Worm (Caenorhabditis elegans) whole organism, L2 larva: ENCODE measurements around the gene W02H3.1.

Experiments
- C34F6.9 ChIP-seq: fragments of 150-350 bp; optimal IDR thresholded peaks from 2 replicates; lab custom pipeline; 2014; ENCODE audit warnings: missing biosample characterization, missing genetic modification characterization
- F13H6.1 ChIP-seq: sonication (generic microtip); optimal IDR thresholded peaks from 2 replicates; lab custom pipeline; 2016; ENCODE audit warnings: missing genetic modification characterization, missing compliant biosample characterization
- R02D3.7 ChIP-seq: fragments of 150-350 bp; optimal IDR thresholded peaks from 2 replicates; lab custom pipeline; 2014; ENCODE audit warnings: missing biosample characterization, missing genetic modification characterization
- Y55F3AM.14 ChIP-seq: fragments of 200-800 bp; sonication (Bioruptor generic); optimal IDR thresholded peaks from 2 replicates; lab custom pipeline; 2018; ENCODE audit warnings: mild to moderate bottlenecking, missing genetic modification characterization, missing compliant biosample characterization
- ZK546.5 ChIP-seq: sonication (generic microtip); optimal IDR thresholded peaks from 2 replicates; lab custom pipeline; 2017; ENCODE audit warnings: missing biosample characterization, missing genetic modification characterization
- alr-1 ChIP-seq: fragments of 150-350 bp; optimal IDR thresholded peaks from 2 replicates; lab custom pipeline; 2014; ENCODE audit warnings: missing biosample characterization, missing genetic modification characterization
- blmp-1 ChIP-seq: sonication (generic microtip); optimal IDR thresholded peaks from 2 replicates; lab custom pipeline; 2017; ENCODE audit warnings: missing genetic modification characterization, mild to moderate bottlenecking, missing compliant biosample characterization, antibody characterized with exemption, moderate library complexity; ENCODE audit not compliant: insufficient read depth
- ceh-16 ChIP-seq: fragments of 150-350 bp; optimal IDR thresholded peaks from 2 replicates; lab custom pipeline; 2014; ENCODE audit warnings: missing biosample characterization, missing genetic modification characterization
- ceh-82 ChIP-seq: fragments of 150-350 bp; optimal IDR thresholded peaks from 2 replicates; lab custom pipeline; 2014; ENCODE audit warnings: missing biosample characterization, missing genetic modification characterization
- crh-2 ChIP-seq: sonication (generic microtip); optimal IDR thresholded peaks from 2 replicates; lab custom pipeline; 2017; ENCODE audit warnings: missing biosample characterization, missing genetic modification characterization
- dmd-4 ChIP-seq: sonication (generic microtip); optimal IDR thresholded peaks from 2 replicates; lab custom pipeline; 2017; ENCODE audit warnings: missing biosample characterization, missing genetic modification characterization
- egl-27 ChIP-seq: sonication (generic microtip); optimal IDR thresholded peaks from 3 replicates; lab custom pipeline; 2017; ENCODE audit warnings: missing biosample characterization, missing genetic modification reagents, missing genetic modification characterization
- elt-1 ChIP-seq: fragments of 150-350 bp; optimal IDR thresholded peaks from 2 replicates; lab custom pipeline; 2014; ENCODE audit warnings: missing biosample characterization, missing genetic modification characterization
- fos-1 ChIP-seq: fragments of 150-350 bp; optimal IDR thresholded peaks from 2 replicates; lab custom pipeline; 2014; ENCODE audit warnings: missing biosample characterization, missing genetic modification characterization
- lsy-2 ChIP-seq, 2 experiments: fragments of 150-350 bp in 1 of 2; sonication (generic microtip) in 1 of 2; optimal IDR thresholded peaks; 2 replicates each; lab custom pipeline; 2014 to 2017; ENCODE audit warnings: missing biosample characterization in 2 of 2, missing genetic modification characterization in 2 of 2
- mbf-1 ChIP-seq: sonication (generic microtip); optimal IDR thresholded peaks from 2 replicates; lab custom pipeline; 2017; ENCODE audit warnings: missing biosample characterization, missing genetic modification characterization
- nhr-10 ChIP-seq: sonication (generic microtip); optimal IDR thresholded peaks from 2 replicates; lab custom pipeline; 2017; ENCODE audit warnings: missing biosample characterization, missing genetic modification characterization
- nhr-11 ChIP-seq: fragments of 150-350 bp; optimal IDR thresholded peaks from 2 replicates; lab custom pipeline; 2014; ENCODE audit warnings: missing biosample characterization, missing genetic modification characterization
- nhr-129 ChIP-seq: fragments of 150-350 bp; optimal IDR thresholded peaks from 2 replicates; lab custom pipeline; 2014; ENCODE audit warnings: missing biosample characterization, missing genetic modification characterization
- nhr-21 ChIP-seq: fragments of 150-350 bp; optimal IDR thresholded peaks from 2 replicates; lab custom pipeline; 2014; ENCODE audit warnings: missing biosample characterization, missing genetic modification characterization
- nhr-23 ChIP-seq: fragments of 150-350 bp; optimal IDR thresholded peaks from 2 replicates; lab custom pipeline; 2014; ENCODE audit warnings: missing biosample characterization, missing genetic modification reagents, missing genetic modification characterization
- nhr-25 ChIP-seq: fragments of 150-350 bp; sonication (generic microtip); optimal IDR thresholded peaks from 3 replicates; lab custom pipeline; 2014; ENCODE audit warnings: missing biosample characterization, missing genetic modification characterization
- nhr-77 ChIP-seq: fragments of 150-350 bp; optimal IDR thresholded peaks from 2 replicates; lab custom pipeline; 2014; ENCODE audit warnings: missing biosample characterization, missing genetic modification characterization
- sem-4 ChIP-seq: fragments of 150-350 bp; optimal IDR thresholded peaks from 2 replicates; lab custom pipeline; 2014; ENCODE audit warnings: missing biosample characterization, missing genetic modification reagents, missing genetic modification characterization
- skn-1 ChIP-seq: sonication (generic microtip); optimal IDR thresholded peaks from 2 replicates; lab custom pipeline; 2017; ENCODE audit warnings: missing biosample characterization, missing genetic modification characterization
- sma-3 ChIP-seq: sonication (generic microtip); optimal IDR thresholded peaks from 2 replicates; lab custom pipeline; 2016; ENCODE audit warnings: missing genetic modification reagents, missing genetic modification characterization, missing compliant biosample characterization
- sma-9 ChIP-seq, 2 experiments: fragments of 150-350 bp in 1 of 2; sonication (generic microtip) in 1 of 2; optimal IDR thresholded peaks; 2 replicates each; lab custom pipeline; 2014 to 2016; ENCODE audit warnings: missing genetic modification characterization in 2 of 2, mild to moderate bottlenecking in 1 of 2, missing biosample characterization in 1 of 2, missing compliant biosample characterization in 1 of 2, missing genetic modification reagents in 1 of 2, moderate library complexity in 1 of 2
- unc-39 ChIP-seq: fragments of 150-350 bp; optimal IDR thresholded peaks from 2 replicates; lab custom pipeline; 2014; ENCODE audit warnings: missing biosample characterization, missing genetic modification characterization
- unc-62 ChIP-seq: fragments of 150-350 bp; optimal IDR thresholded peaks from 2 replicates; lab custom pipeline; 2014; ENCODE audit warnings: missing biosample characterization, missing genetic modification reagents, missing genetic modification characterization
- zag-1 ChIP-seq: fragments of 150-350 bp; optimal IDR thresholded peaks from 2 replicates; lab custom pipeline; 2014; ENCODE audit warnings: missing biosample characterization, missing genetic modification characterization
- ztf-1 ChIP-seq: fragments of 200-800 bp; sonication (Bioruptor generic); conservative IDR thresholded peaks from 2 replicates; pipeline ENCODE4 v1.3.6; 2022; ENCODE audit warnings: missing genetic modification characterization, missing compliant biosample characterization
- ztf-11 ChIP-seq: sonication (generic microtip); optimal IDR thresholded peaks from 2 replicates; lab custom pipeline; 2017; ENCODE audit warnings: missing biosample characterization, missing genetic modification characterization

W02H3.1 gene

DNA sequence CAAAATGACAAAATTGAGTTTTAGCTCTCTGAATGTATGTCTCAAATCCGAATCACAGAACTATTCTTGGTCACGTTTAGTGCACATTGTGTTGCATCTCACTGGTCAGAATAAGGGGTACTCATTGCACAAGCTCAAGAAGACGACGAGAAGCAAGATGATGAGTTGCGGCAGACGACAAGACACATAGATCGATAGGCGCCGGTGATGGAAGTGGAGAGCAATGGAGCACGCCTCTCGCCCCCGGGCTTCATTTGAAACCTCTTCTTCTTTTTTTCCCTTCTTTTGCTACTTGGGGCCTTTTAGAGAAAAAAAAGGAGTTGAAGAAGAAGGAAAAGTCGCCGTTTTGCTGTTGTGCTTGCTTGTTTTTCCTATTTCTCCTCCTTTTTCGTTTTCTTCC is 36.9 kb downstream of the W02H3.1 start, which contains the start of gene apt-9 (continued):
- TF ChIP-seq R02D3.7 (tag; lab: Kevin White, UChicago) (no peak), unc-62 (GFP tag; lab: Kevin White, UChicago) (no peak), nhr-129 (tag; lab: Kevin White, UChicago) (peak; percentile 54), elt-1 (tag; lab: Kevin White, UChicago) (no peak), dmd-4 (tag; lab: Kevin White, UChicago) (no peak), alr-1 (tag; lab: Kevin White, UChicago) (no peak), mbf-1 (tag; lab: Kevin White, UChicago) (no peak), fos-1 (tag; lab: Kevin White, UChicago) (no peak), sem-4 (tag; lab: Kevin White, UChicago) (no peak), skn-1 (tag; lab: Kevin White, UChicago) (no peak)

DNA sequence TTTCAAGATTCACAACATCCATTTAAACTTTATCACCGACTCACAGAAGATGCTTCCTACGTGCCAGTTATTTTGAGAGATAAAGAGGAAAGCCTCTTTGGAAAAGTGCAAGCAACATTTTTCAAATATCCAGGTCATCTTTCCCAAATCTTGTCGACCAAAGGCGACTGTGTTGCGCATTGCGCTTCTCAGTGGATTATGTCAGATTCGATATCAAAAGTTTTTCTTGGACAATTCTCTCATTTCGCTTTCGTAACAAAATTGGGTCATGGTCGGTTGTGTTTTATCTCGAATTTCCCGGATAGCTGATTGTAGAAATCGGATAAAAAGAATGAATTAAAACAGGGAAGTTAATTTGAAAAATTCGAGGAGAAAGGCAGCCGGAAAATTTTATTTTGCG is 38.0 kb downstream of the W02H3.1 start:
- TF ChIP-seq R02D3.7 (tag; lab: Kevin White, UChicago) (no peak), C34F6.9 (no peak), ztf-11 (tag; lab: Kevin White, UChicago) (no peak), ceh-82 (tag; lab: Kevin White, UChicago) (no peak), egl-27 (peak; percentile 25), unc-62 (GFP tag; lab: Kevin White, UChicago) (no peak), alr-1 (tag; lab: Kevin White, UChicago) (no peak), nhr-11 (tag; lab: Kevin White, UChicago) (no peak), zag-1 (tag; lab: Kevin White, UChicago) (no peak), unc-39 (tag; lab: Kevin White, UChicago) (no peak), ztf-1 (GFP tag; lab: Robert Waterston, UW) (no peak), dmd-4 (tag; lab: Kevin White, UChicago) (no peak), nhr-10 (no peak), fos-1 (tag; lab: Kevin White, UChicago) (peak; percentile 6)
- TF ChIP-seq, all 48 proteins: peak for 2

DNA sequence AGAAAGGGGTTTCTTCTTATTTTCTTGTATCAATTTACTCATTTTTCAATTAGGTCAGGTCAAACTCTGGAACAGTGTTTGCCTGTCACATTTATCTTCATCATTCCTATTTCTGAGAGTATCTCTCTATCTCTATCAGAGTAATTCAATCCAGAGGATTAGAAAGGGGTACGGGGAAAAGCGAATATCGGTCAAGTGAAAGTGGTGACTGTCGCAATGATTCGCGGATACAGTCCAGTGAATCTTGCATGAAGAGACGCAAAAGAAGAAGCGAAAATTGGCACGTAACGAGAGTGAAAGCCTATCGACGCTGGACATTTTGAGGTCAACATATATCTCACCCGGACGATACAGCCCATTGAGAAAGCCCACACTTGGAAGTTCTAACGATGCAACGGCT is 40.5 kb downstream of the W02H3.1 start, which contains the start of gene lpr-4:
lpr-4 (plus strand) TSS at position 328 of the 400 bp plus-strand sequence.
- TF ChIP-seq sma-9 (GFP tag; optimal IDR thresholded peaks at IDR 0.05; lab: Kevin White, UChicago): peak; percentile 23
- no peak for TF ChIP-seq sma-9 (tag; optimal IDR thresholded peaks at IDR 0.05; lab: Kevin White, UChicago)
- TF ChIP-seq blmp-1 (tag; lab: Kevin White, UChicago): peak; percentile 94
- TF ChIP-seq ceh-82 (tag; lab: Kevin White, UChicago): no peak
- no peak for TF ChIP-seq alr-1 (tag; lab: Kevin White, UChicago)
- peak; percentile 56 for TF ChIP-seq fos-1 (tag; lab: Kevin White, UChicago)
- peak in 1 of 2 experiments; percentile 20 for TF ChIP-seq lsy-2 (tag; optimal IDR thresholded peaks at IDR 0.05; lab: Kevin White, UChicago)
- TF ChIP-seq nhr-25 (tag; lab: Kevin White, UChicago): peak; percentile 16
- peak; percentile 47 for TF ChIP-seq egl-27
- TF ChIP-seq sem-4 (tag; lab: Kevin White, UChicago): peak; percentile 13
- peak; percentile 76 for TF ChIP-seq nhr-21 (tag; lab: Kevin White, UChicago)
- TF ChIP-seq, all 48 proteins: peak for 8

DNA sequence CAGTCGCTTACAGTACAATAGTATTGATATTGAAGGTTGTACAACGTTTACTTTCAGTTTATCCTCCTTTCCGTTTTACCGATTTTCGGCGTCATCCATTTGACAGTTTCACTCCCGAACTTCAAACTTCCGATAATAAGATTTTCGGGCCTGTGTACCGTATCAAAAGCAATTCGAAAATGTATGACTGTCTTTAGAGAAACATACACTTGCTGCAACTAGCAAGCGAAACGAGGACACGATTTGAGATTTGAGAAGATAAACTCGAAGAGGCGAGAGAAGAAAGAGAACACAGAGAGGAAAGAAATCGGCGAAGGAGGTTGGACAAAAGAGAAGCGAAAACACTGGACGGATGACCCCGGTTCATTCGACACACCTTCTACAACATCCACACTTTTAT is 43.4 kb downstream of the W02H3.1 start, which contains the start of gene lpr-5:
lpr-5 (plus strand) TSS at position 220 of the 400 bp plus-strand sequence.
- TF ChIP-seq nhr-11 (tag; lab: Kevin White, UChicago): no peak
- TF ChIP-seq Y55F3AM.14 (GFP tag; lab: Kevin White, UChicago): no peak
- no peak for TF ChIP-seq ZK546.5 (tag; lab: Kevin White, UChicago)
- TF ChIP-seq ceh-82 (tag; lab: Kevin White, UChicago): no peak
- no peak for TF ChIP-seq nhr-23
- TF ChIP-seq nhr-21 (tag; lab: Kevin White, UChicago): peak; percentile 55
- no peak for TF ChIP-seq ztf-11 (tag; lab: Kevin White, UChicago)
- peak; percentile 9 for TF ChIP-seq fos-1 (tag; lab: Kevin White, UChicago)
- TF ChIP-seq ceh-16 (tag; lab: Kevin White, UChicago): peak; percentile 36
- no peak for TF ChIP-seq lsy-2 (tag; optimal IDR thresholded peaks at IDR 0.05; lab: Kevin White, UChicago)
- no peak for TF ChIP-seq nhr-10
- TF ChIP-seq, all 48 proteins: peak for 3

- TF ChIP-seq sma-3 (no peak), mbf-1 (tag; lab: Kevin White, UChicago) (no peak), lsy-2 (tag; optimal IDR thresholded peaks at IDR 0.05; lab: Kevin White, UChicago) (no peak), fos-1 (tag; lab: Kevin White, UChicago) (no peak), blmp-1 (tag; lab: Kevin White, UChicago) (peak; percentile 56), nhr-21 (tag; lab: Kevin White, UChicago) (peak; percentile 43), nhr-11 (tag; lab: Kevin White, UChicago) (no peak), crh-2 (tag; lab: Kevin White, UChicago) (no peak), zag-1 (tag; lab: Kevin White, UChicago) (no peak), nhr-77 (tag; lab: Kevin White, UChicago) (no peak), R02D3.7 (tag; lab: Kevin White, UChicago) (no peak), skn-1 (tag; lab: Kevin White, UChicago) (no peak), elt-1 (tag; lab: Kevin White, UChicago) (no peak), F13H6.1 (tag; lab: Kevin White, UChicago) (no peak)
- TF ChIP-seq, all 48 proteins: peak for 2
These were observed 44.3 kb downstream of the W02H3.1 start for ce11 chrX:11060940-11061339.
